Worm (Caenorhabditis elegans) whole organism, early embryonic: ENCODE results near the gene C04A11.2.

Experiments used
- B0310.2 ChIP-seq: sonication (generic microtip); optimal IDR thresholded peaks from 2 replicates; lab custom pipeline; 2016; ENCODE audit warnings: mild to moderate bottlenecking, missing genetic modification characterization, missing compliant biosample characterization
- F13C5.2 ChIP-seq: sonication (generic microtip); optimal IDR thresholded peaks from 2 replicates; lab custom pipeline; 2017; ENCODE audit warnings: mild to moderate bottlenecking, missing genetic modification characterization, inconsistent platforms, missing compliant biosample characterization
- aly-1 ChIP-seq: sonication (generic microtip); optimal IDR thresholded peaks from 2 replicates; lab custom pipeline; 2016; ENCODE audit warnings: missing genetic modification characterization, missing compliant biosample characterization
- ama-1 ChIP-seq: fragments of 150-350 bp; optimal IDR thresholded peaks from 2 replicates; lab custom pipeline; 2014
- ceh-13 ChIP-seq: fragments of 200-800 bp; sonication (Bioruptor generic); optimal IDR thresholded peaks from 2 replicates; lab custom pipeline; 2018; ENCODE audit warnings: mild to moderate bottlenecking, missing genetic modification characterization, missing compliant biosample characterization
- ceh-36 ChIP-seq: sonication (generic microtip); optimal IDR thresholded peaks from 2 replicates; lab custom pipeline; 2016; ENCODE audit warnings: missing genetic modification characterization, inconsistent platforms, missing compliant biosample characterization
- ets-7 ChIP-seq: sonication (generic microtip); optimal IDR thresholded peaks from 2 replicates; lab custom pipeline; 2016; ENCODE audit warnings: missing genotype, missing genetic modification characterization, missing compliant biosample characterization
- flt-1 ChIP-seq: fragments of 200-800 bp; sonication (Bioruptor generic); IDR thresholded peaks from 2 replicates; pipeline ENCODE4 v1.3.6; 2022; ENCODE audit warnings: missing genetic modification characterization, missing compliant biosample characterization
- hmbx-1 ChIP-seq: sonication (generic microtip); optimal IDR thresholded peaks from 2 replicates; lab custom pipeline; 2016; ENCODE audit warnings: mild to moderate bottlenecking, missing genetic modification characterization, missing compliant biosample characterization
- hmg-4 ChIP-seq: fragments of 200-800 bp; sonication (Bioruptor generic); optimal IDR thresholded peaks from 2 replicates; lab custom pipeline; 2018; ENCODE audit warnings: mild to moderate bottlenecking, missing genetic modification characterization, missing compliant biosample characterization
- hnd-1 ChIP-seq: sonication (generic microtip); optimal IDR thresholded peaks from 2 replicates; lab custom pipeline; 2016; ENCODE audit warnings: missing genetic modification characterization, missing compliant biosample characterization
- pes-1 ChIP-seq: fragments of 200-800 bp; sonication (Bioruptor generic); IDR thresholded peaks from 2 replicates; pipeline ENCODE4 v1.3.6; 2022; ENCODE audit warnings: missing genetic modification reagents, missing genetic modification characterization, missing compliant biosample characterization
- scrt-1 ChIP-seq: fragments of 200-800 bp; sonication (Bioruptor generic); IDR thresholded peaks from 2 replicates; pipeline ENCODE4 v1.3.6; 2022; ENCODE audit warnings: missing genetic modification characterization, missing compliant biosample characterization
- sea-1 ChIP-seq: fragments of 200-800 bp; sonication (Bioruptor generic); conservative IDR thresholded peaks from 2 replicates; pipeline ENCODE4 v1.3.6; 2022; ENCODE audit warnings: missing genetic modification characterization, missing compliant biosample characterization
- tbx-11 ChIP-seq: fragments of 200-800 bp; sonication (Bioruptor generic); IDR thresholded peaks from 2 replicates; pipeline ENCODE4 v1.3.6; 2022; ENCODE audit warnings: missing genetic modification characterization, missing compliant biosample characterization
- tbx-37 ChIP-seq: fragments of 200-800 bp; sonication (Bioruptor generic); conservative IDR thresholded peaks from 2 replicates; pipeline ENCODE4 v1.3.6; 2022; ENCODE audit warnings: missing genetic modification reagents, missing genetic modification characterization, missing compliant biosample characterization
- tra-4 ChIP-seq: sonication (generic microtip); optimal IDR thresholded peaks from 2 replicates; lab custom pipeline; 2017; ENCODE audit warnings: missing genetic modification characterization, missing compliant biosample characterization

C04A11.2 gene

DNA sequence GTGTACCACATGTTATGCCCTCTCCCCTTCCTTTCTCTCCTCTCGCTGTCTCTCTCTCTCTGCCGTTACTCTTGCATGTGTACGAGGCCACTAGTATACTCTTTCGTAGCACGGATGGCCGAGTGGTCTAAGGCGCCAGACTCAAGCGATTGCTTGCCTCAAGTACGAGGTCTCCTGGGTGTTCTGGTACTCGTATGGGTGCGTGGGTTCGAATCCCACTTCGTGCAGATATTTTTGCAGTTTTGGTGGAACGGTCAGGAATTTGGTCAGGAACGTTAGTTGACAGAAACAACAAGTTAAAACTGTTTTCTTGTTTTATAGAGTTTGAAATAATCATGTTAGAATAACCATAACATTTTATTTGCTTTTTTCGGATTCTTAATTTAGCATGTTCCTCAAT, 3.2 kb downstream of the C04A11.2 start:
- peak; percentile 99 for TF ChIP-seq pes-1 (GFP tag; lab: Robert Waterston, UW)
- peak; percentile 99 for TF ChIP-seq flt-1 (GFP tag; lab: Robert Waterston, UW)
- TF ChIP-seq F13C5.2 (tag; lab: Kevin White, UChicago), result peak; percentile 100
- TF ChIP-seq ceh-13 (GFP tag; lab: Kevin White, UChicago), result peak; percentile 99
- peak; percentile 97 for TF ChIP-seq ets-7 (tag; lab: Kevin White, UChicago)
- TF ChIP-seq tra-4, result peak; percentile 98
- TF ChIP-seq hnd-1, result peak; percentile 96
- TF ChIP-seq ama-1 (lab: Kevin White, UChicago), result no peak
- TF ChIP-seq scrt-1, result peak; percentile 100
- TF ChIP-seq tbx-11 (GFP tag; lab: Robert Waterston, UW), result peak; percentile 99
- peak; percentile 100 for TF ChIP-seq hmg-4 (GFP tag; lab: Kevin White, UChicago)
- peak; percentile 99 for TF ChIP-seq B0310.2 (tag; lab: Kevin White, UChicago)
- TF ChIP-seq tbx-37, result peak; percentile 99
- peak; percentile 94 for TF ChIP-seq hmbx-1 (tag; lab: Kevin White, UChicago)
- TF ChIP-seq aly-1 (tag; lab: Kevin White, UChicago), result peak; percentile 99
- TF ChIP-seq sea-1, result peak; percentile 100
- peak; percentile 97 for TF ChIP-seq ceh-36 (tag; lab: Kevin White, UChicago)

DNA sequence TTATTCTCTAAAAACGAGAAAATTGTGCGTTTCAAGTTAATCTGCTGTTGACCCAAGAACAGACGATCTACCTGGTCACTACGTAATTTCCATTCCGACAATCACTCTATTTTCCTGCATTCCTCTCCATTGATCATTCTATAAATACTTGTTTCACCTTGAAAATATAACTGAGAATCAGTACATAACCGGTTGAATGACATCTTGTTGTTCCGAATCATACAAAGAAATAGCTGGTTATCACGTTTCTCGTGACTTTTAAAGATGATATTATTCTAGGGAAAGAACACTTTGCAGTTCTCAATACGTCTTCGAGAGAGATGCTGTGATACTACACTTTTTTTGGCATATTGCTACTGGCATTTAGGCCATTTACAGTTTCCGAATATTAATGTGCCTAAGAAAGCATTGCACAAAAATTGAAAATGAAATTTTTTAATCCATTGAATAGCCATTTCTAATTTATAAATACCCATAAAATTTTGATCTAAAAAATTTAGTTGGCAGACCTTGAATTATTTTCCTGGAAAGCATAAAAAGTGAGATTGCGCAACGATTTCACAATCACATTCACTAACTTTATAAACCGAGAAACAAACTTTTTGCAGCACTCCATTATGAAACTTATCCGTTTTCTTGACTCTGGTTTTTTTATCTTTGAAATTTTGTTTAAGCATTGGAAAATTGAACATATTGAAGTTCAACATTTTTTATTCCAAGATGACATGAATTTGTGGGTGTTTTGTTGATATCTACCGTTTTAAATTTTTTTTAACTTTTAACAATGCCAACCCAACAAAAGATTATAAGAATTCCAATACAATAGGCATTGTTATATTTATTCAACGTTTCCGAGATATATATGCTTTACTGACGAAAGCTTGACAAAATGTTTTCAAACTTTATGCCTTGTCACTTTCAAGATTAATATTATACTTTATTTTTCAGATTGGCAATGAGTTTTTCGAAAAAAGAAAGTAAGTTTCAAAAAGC, 4.7 kb downstream of the C04A11.2 start, which contains the start of gene C04A11.5:
Gene C04A11.5 (plus strand): TSS at position 943 of the 993 bp plus-strand sequence.
- no peak for TF ChIP-seq F13C5.2 (tag; lab: Kevin White, UChicago)
- no peak for TF ChIP-seq tbx-37
- TF ChIP-seq sea-1, result no peak
- TF ChIP-seq B0310.2 (tag; lab: Kevin White, UChicago), result no peak
- no peak for TF ChIP-seq ama-1 (lab: Kevin White, UChicago)
- TF ChIP-seq ets-7 (tag; lab: Kevin White, UChicago), result no peak

DNA sequence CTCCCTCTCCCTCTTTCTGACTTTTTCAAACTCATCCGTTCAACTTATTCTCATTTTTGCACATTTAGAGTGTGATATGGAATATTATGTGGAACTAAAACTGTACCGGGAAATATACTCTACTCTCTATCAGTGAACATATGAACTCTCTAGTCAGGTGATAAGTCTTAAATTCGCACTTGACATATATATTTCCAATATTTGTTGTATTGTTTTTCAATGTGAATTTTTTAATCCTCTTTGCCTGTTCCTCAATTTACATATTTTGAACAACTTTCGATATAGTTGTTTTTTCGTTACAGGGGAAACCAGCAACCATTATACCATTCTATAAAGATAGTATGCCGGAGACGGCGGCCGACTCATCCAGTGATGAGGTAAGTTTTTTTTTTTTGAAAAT, 8.4 kb downstream of the C04A11.2 start, which contains the start of gene C04A11.1:
Gene C04A11.1 (plus strand): TSS at position 301 of the 400 bp plus-strand sequence.
- no peak for TF ChIP-seq tbx-37

DNA sequence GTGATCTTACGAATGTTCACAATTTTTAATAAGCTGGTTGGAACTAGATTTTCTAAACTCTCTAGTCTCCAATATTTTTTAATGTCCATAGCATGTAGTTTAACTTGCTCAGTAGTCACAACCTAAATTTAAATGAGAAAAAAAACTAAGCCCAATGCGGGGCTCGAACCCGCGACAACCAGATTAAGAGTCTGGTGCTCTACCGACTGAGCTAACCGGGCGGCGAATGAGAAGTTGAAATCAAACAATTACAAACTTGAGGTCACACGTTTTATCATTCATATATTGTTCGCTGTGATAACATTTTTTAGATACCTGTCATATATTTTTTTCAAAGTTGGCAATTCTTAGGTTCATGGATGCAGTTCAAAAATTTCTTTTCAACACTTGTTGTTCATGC, 12.9 kb downstream of the C04A11.2 start:
- no peak for TF ChIP-seq hmg-4 (GFP tag; lab: Kevin White, UChicago)
- TF ChIP-seq hmbx-1 (tag; lab: Kevin White, UChicago), result no peak
- TF ChIP-seq flt-1 (GFP tag; lab: Robert Waterston, UW), result no peak
- TF ChIP-seq scrt-1, result no peak
- no peak for TF ChIP-seq tbx-37
- TF ChIP-seq B0310.2 (tag; lab: Kevin White, UChicago), result no peak
- no peak for TF ChIP-seq tra-4
- TF ChIP-seq sea-1, result no peak
- TF ChIP-seq tbx-11 (GFP tag; lab: Robert Waterston, UW), result no peak
- no peak for TF ChIP-seq hnd-1
- TF ChIP-seq ceh-13 (GFP tag; lab: Kevin White, UChicago), result no peak
- TF ChIP-seq ama-1 (lab: Kevin White, UChicago), result no peak
- TF ChIP-seq F13C5.2 (tag; lab: Kevin White, UChicago), result no peak
- no peak for TF ChIP-seq ceh-36 (tag; lab: Kevin White, UChicago)
- no peak for TF ChIP-seq pes-1 (GFP tag; lab: Robert Waterston, UW)
- no peak for TF ChIP-seq aly-1 (tag; lab: Kevin White, UChicago)
- TF ChIP-seq ets-7 (tag; lab: Kevin White, UChicago), result no peak

DNA sequence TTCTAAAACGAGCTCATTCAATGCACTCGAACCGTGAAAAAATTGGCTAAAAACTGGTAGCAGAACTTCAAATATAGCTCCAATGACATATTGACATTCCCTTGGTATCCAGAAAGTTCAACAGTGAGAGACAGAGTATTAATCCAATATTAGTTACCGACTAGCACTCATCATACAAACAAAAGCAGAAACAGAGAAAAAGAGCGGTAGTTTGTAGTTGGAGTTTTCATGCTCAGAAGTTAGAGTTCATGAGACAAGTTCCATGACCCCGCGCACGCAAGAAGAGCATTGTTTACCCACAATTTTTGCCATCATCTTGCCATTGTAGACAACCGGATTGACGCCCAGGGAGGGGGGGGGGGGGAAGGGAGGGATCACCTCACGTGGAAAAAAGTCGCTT, 14.4 kb downstream of the C04A11.2 start:
- TF ChIP-seq aly-1 (tag; lab: Kevin White, UChicago) (no peak), ama-1 (lab: Kevin White, UChicago) (no peak), flt-1 (GFP tag; lab: Robert Waterston, UW) (no peak), hmg-4 (GFP tag; lab: Kevin White, UChicago) (no peak), tra-4 (no peak), tbx-37 (no peak), tbx-11 (GFP tag; lab: Robert Waterston, UW) (no peak), hnd-1 (no peak), pes-1 (GFP tag; lab: Robert Waterston, UW) (no peak), scrt-1 (no peak), hmbx-1 (tag; lab: Kevin White, UChicago) (no peak), F13C5.2 (tag; lab: Kevin White, UChicago) (no peak), sea-1 (no peak), ceh-36 (tag; lab: Kevin White, UChicago) (no peak), ets-7 (tag; lab: Kevin White, UChicago) (no peak), B0310.2 (tag; lab: Kevin White, UChicago) (no peak), ceh-13 (GFP tag; lab: Kevin White, UChicago) (no peak)

DNA sequence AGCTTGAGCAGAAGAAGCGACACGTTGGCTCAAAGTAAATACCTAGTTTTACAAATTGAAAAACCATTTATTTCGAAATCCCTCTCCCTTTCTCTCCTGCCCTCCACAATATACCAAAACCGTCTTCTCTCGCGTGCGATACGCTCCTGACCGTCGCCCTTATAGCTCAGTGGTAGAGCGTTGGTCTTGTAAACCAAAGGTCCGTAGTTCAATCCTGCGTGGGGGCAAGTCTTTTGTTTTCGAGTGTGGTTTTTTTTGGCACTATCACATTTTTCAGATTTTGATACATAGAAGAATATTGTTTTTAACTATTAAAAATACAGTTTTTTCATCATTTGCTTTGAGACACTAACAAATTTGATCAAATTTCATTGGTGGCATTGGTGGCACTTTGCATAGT, 15.1 kb downstream of the C04A11.2 start:
- TF ChIP-seq ama-1 (lab: Kevin White, UChicago) (no peak), hmbx-1 (tag; lab: Kevin White, UChicago) (no peak), sea-1 (peak; percentile 82), ceh-36 (tag; lab: Kevin White, UChicago) (peak; percentile 61), tbx-37 (peak; percentile 72), pes-1 (GFP tag; lab: Robert Waterston, UW) (peak; percentile 87), flt-1 (GFP tag; lab: Robert Waterston, UW) (peak; percentile 74), scrt-1 (peak; percentile 80), hmg-4 (GFP tag; lab: Kevin White, UChicago) (peak; percentile 53), ceh-13 (GFP tag; lab: Kevin White, UChicago) (peak; percentile 8), B0310.2 (tag; lab: Kevin White, UChicago) (peak; percentile 58), hnd-1 (peak; percentile 45), tra-4 (no peak), F13C5.2 (tag; lab: Kevin White, UChicago) (no peak), aly-1 (tag; lab: Kevin White, UChicago) (peak; percentile 19), tbx-11 (GFP tag; lab: Robert Waterston, UW) (peak; percentile 69; the same call in 1 of the 2 replicates), ets-7 (tag; lab: Kevin White, UChicago) (no peak)
